Fruit fly (Drosophila melanogaster) whole organism, embryonic: ENCODE data around the gene Strip.

Experiments
- ATbp ChIP-seq: fragments of 200-800 bp; sonication (Bioruptor generic); optimal IDR thresholded peaks from 2 replicates; lab custom pipeline; 2017; ENCODE audit warnings: missing biosample characterization, mild to moderate bottlenecking, missing genetic modification characterization, missing genetic modification reagents
- Atf6 ChIP-seq: fragments of 200-800 bp; sonication (Bioruptor generic); IDR thresholded peaks from 2 replicates; pipeline ENCODE4 v1.3.6; 2022; ENCODE audit warnings: missing biosample characterization, missing genetic modification characterization
- BtbVII ChIP-seq: fragments of 200-800 bp; sonication (Bioruptor generic); optimal IDR thresholded peaks from 3 replicates; lab custom pipeline; 2017; ENCODE audit warnings: missing biosample characterization, mild to moderate bottlenecking, missing genetic modification characterization
- CG10147 ChIP-seq: fragments of 200-800 bp; sonication (Bioruptor generic); optimal IDR thresholded peaks from 2 replicates; lab custom pipeline; 2019; ENCODE audit warnings: missing biosample characterization, mild to moderate bottlenecking, missing genetic modification characterization, moderate library complexity
- CG1024 ChIP-seq: fragments of 200-800 bp; sonication (Bioruptor generic); IDR thresholded peaks from 2 replicates; pipeline ENCODE4 v1.3.6; 2022; ENCODE audit warnings: missing biosample characterization, missing genetic modification characterization
- CG10565 ChIP-seq: fragments of 200-800 bp; sonication (Bioruptor generic); optimal IDR thresholded peaks from 3 replicates; lab custom pipeline; 2016; ENCODE audit warnings: missing biosample characterization, mild to moderate bottlenecking, missing genetic modification characterization
- CG10979 ChIP-seq: fragments of 200-800 bp; sonication (Bioruptor generic); optimal IDR thresholded peaks from 2 replicates; lab custom pipeline; 2018; ENCODE audit warnings: missing biosample characterization, mild to moderate bottlenecking, missing genetic modification characterization, moderate library complexity
- CG11085 ChIP-seq: fragments of 200-800 bp; sonication (Bioruptor generic); IDR thresholded peaks from 2 replicates; pipeline ENCODE4 v1.3.6; 2022; ENCODE audit warnings: missing biosample characterization, missing genetic modification characterization
- CG11398 ChIP-seq: fragments of 200-800 bp; sonication (Bioruptor generic); optimal IDR thresholded peaks from 2 replicates; lab custom pipeline; 2016; ENCODE audit warnings: missing biosample characterization, missing genetic modification characterization
- CG14441 ChIP-seq: fragments of 200-800 bp; sonication (Bioruptor generic); IDR thresholded peaks from 2 replicates; pipeline ENCODE4 v1.3.6; 2022; ENCODE audit warnings: missing biosample characterization, missing genetic modification characterization
- CG14667 ChIP-seq: fragments of 200-800 bp; sonication (Bioruptor generic); IDR thresholded peaks from 2 replicates; pipeline ENCODE4 v1.3.6; 2022; ENCODE audit warnings: missing biosample characterization, missing genetic modification characterization
- CG16863 ChIP-seq: fragments of 200-800 bp; sonication (Bioruptor generic); optimal IDR thresholded peaks from 3 replicates; lab custom pipeline; 2016; ENCODE audit warnings: missing biosample characterization, missing genetic modification characterization
- CG17568 ChIP-seq: fragments of 200-800 bp; sonication (Bioruptor generic); optimal IDR thresholded peaks from 2 replicates; lab custom pipeline; 2018; ENCODE audit warnings: missing biosample characterization, mild to moderate bottlenecking, missing genetic modification characterization, moderate library complexity
- CG18619 ChIP-seq: fragments of 200-800 bp; sonication (Bioruptor generic); optimal IDR thresholded peaks from 3 replicates; lab custom pipeline; 2017; ENCODE audit warnings: missing biosample characterization, mild to moderate bottlenecking, missing genetic modification characterization
- CG2116 ChIP-seq: fragments of 200-800 bp; sonication (Bioruptor generic); optimal IDR thresholded peaks from 3 replicates; lab custom pipeline; 2018; ENCODE audit warnings: missing biosample characterization, mild to moderate bottlenecking, missing genetic modification characterization
- CG2712 ChIP-seq: fragments of 200-800 bp; optimal IDR thresholded peaks from 3 replicates; lab custom pipeline; 2019; ENCODE audit warnings: missing biosample characterization, mild to moderate bottlenecking, missing genetic modification characterization, moderate library complexity
- CG2889 ChIP-seq: fragments of 200-800 bp; sonication (Bioruptor generic); IDR thresholded peaks from 3 replicates; pipeline ENCODE4 v1.3.6; 2022; ENCODE audit warnings: missing biosample characterization, missing genetic modification characterization
- CG30431 ChIP-seq: fragments of 200-800 bp; sonication (Bioruptor generic); optimal IDR thresholded peaks from 2 replicates; lab custom pipeline; 2017; ENCODE audit warnings: missing biosample characterization, missing genetic modification characterization
- CG3726 ChIP-seq: fragments of 200-800 bp; sonication (Bioruptor generic); IDR thresholded peaks from 3 replicates; pipeline ENCODE4, ENCODE4 v1.3.6; 2022; ENCODE audit warnings: missing biosample characterization, missing genetic modification characterization
- CG3838 ChIP-seq: fragments of 200-800 bp; sonication (Bioruptor generic); optimal IDR thresholded peaks from 3 replicates; lab custom pipeline; 2016; ENCODE audit warnings: missing biosample characterization, missing genetic modification characterization
- CG4404 ChIP-seq: fragments of 200-800 bp; sonication (Bioruptor generic); IDR thresholded peaks from 2 replicates; pipeline ENCODE4 v1.3.6; 2022; ENCODE audit warnings: missing biosample characterization, missing genetic modification characterization
- CG6683 ChIP-seq: fragments of 200-800 bp; sonication (Bioruptor generic); optimal IDR thresholded peaks from 2 replicates; lab custom pipeline; 2017; ENCODE audit warnings: missing biosample characterization, mild to moderate bottlenecking, missing genetic modification characterization, missing genetic modification reagents
- CG7786 ChIP-seq: fragments of 200-800 bp; sonication (Bioruptor generic); optimal IDR thresholded peaks from 2 replicates; lab custom pipeline; 2016; ENCODE audit warnings: missing biosample characterization, missing genetic modification characterization
- CG8359 ChIP-seq: fragments of 200-800 bp; sonication (Bioruptor generic); optimal IDR thresholded peaks from 2 replicates; lab custom pipeline; 2017; ENCODE audit warnings: missing biosample characterization, mild to moderate bottlenecking, missing genetic modification characterization, borderline replicate concordance
- Drgx ChIP-seq: fragments of 200-800 bp; sonication (Bioruptor generic); IDR thresholded peaks from 2 replicates; pipeline ENCODE4 v1.3.6; 2022; ENCODE audit warnings: missing biosample characterization, missing genetic modification characterization
- E2f1 ChIP-seq: fragments of 200-800 bp; sonication (Bioruptor generic); IDR thresholded peaks from 2 replicates; pipeline ENCODE4 v1.3.6; 2022; ENCODE audit warnings: missing biosample characterization, missing genetic modification characterization
- Jarid2 ChIP-seq: fragments of 200-800 bp; sonication (Bioruptor generic); optimal IDR thresholded peaks from 3 replicates; lab custom pipeline; 2017; ENCODE audit warnings: mild to moderate bottlenecking, missing biosample characterization, missing genetic modification reagents, missing genetic modification characterization
- NFAT ChIP-seq: fragments of 200-800 bp; sonication (Bioruptor generic); IDR thresholded peaks from 2 replicates; pipeline ENCODE4 v1.3.6; 2022; ENCODE audit warnings: missing biosample characterization, missing genetic modification characterization
- NK7.1 ChIP-seq: fragments of 200-800 bp; sonication (Bioruptor generic); optimal IDR thresholded peaks from 3 replicates; lab custom pipeline; 2016; ENCODE audit warnings: missing biosample characterization, missing genetic modification characterization
- TFAM ChIP-seq: fragments of 200-800 bp; sonication (Bioruptor generic); optimal IDR thresholded peaks from 2 replicates; lab custom pipeline; 2017; ENCODE audit warnings: missing biosample characterization, missing genetic modification characterization, inconsistent platforms
- ase ChIP-seq: fragments of 200-800 bp; sonication (Bioruptor generic); IDR thresholded peaks from 3 replicates; pipeline ENCODE4 v1.3.6; 2022; ENCODE audit warnings: missing biosample characterization, missing genetic modification characterization
- bowl ChIP-seq: fragments of 200-800 bp; sonication (Bioruptor generic); IDR thresholded peaks from 2 replicates; pipeline ENCODE4 v1.3.6; 2022; ENCODE audit warnings: missing biosample characterization, missing genetic modification characterization
- chn ChIP-seq: fragments of 200-800 bp; sonication (Bioruptor generic); optimal IDR thresholded peaks from 2 replicates; lab custom pipeline; 2016; ENCODE audit warnings: missing biosample characterization, missing genetic modification characterization
- cwo ChIP-seq: fragments of 200-800 bp; sonication (Bioruptor generic); optimal IDR thresholded peaks from 3 replicates; lab custom pipeline; 2017; ENCODE audit warnings: missing biosample characterization, missing genetic modification characterization, mild to moderate bottlenecking, moderate library complexity, missing genetic modification reagents
- danr ChIP-seq: fragments of 200-800 bp; sonication (Bioruptor generic); IDR thresholded peaks from 2 replicates; pipeline ENCODE4 v1.3.6; 2022; ENCODE audit warnings: missing biosample characterization, missing genetic modification characterization
- dysf ChIP-seq: fragments of 200-800 bp; sonication (Bioruptor generic); IDR thresholded peaks from 3 replicates; pipeline ENCODE4 v1.3.6; 2022; ENCODE audit warnings: missing biosample characterization, missing genetic modification characterization
- fd3F ChIP-seq: fragments of 200-800 bp; sonication (Bioruptor generic); optimal IDR thresholded peaks from 2 replicates; lab custom pipeline; 2018; ENCODE audit warnings: missing biosample characterization, mild to moderate bottlenecking, missing genetic modification characterization, moderate library complexity
- gem ChIP-seq: fragments of 200-800 bp; sonication (Bioruptor generic); optimal IDR thresholded peaks from 2 replicates; lab custom pipeline; 2019; ENCODE audit warnings: missing biosample characterization, mild to moderate bottlenecking, missing genetic modification characterization, moderate library complexity
- ind ChIP-seq: fragments of 200-800 bp; sonication (Bioruptor generic); optimal IDR thresholded peaks from 3 replicates; lab custom pipeline; 2016; ENCODE audit warnings: missing biosample characterization, missing genetic modification characterization
- klu ChIP-seq: fragments of 200-800 bp; sonication (Bioruptor generic); IDR thresholded peaks from 2 replicates; pipeline ENCODE4 v1.3.6; 2022; ENCODE audit warnings: missing biosample characterization, missing genetic modification characterization
- lola ChIP-seq, 3 experiments: fragments of >200 bp in 2 of 3; fragments of 200-800 bp in 1 of 3; sonication (Bioruptor generic) in 1 of 3; optimal IDR thresholded peaks; 2 replicates each; lab custom pipeline; 2017 to 2019; ENCODE audit warnings: missing biosample characterization in 3 of 3, missing genetic modification characterization in 3 of 3, mild to moderate bottlenecking in 1 of 3, moderate library complexity in 1 of 3
- nom ChIP-seq: fragments of 200-800 bp; sonication (Bioruptor generic); optimal IDR thresholded peaks from 2 replicates; lab custom pipeline; 2017; ENCODE audit warnings: missing biosample characterization, missing genetic modification characterization, mild to moderate bottlenecking, moderate library complexity, missing genetic modification reagents
- oc ChIP-seq: fragments of 200-800 bp; sonication (Bioruptor generic); optimal IDR thresholded peaks from 2 replicates; lab custom pipeline; 2018; ENCODE audit warnings: missing biosample characterization, mild to moderate bottlenecking, missing genetic modification characterization, moderate library complexity
- pan ChIP-seq, 4 experiments: fragments of >200 bp in 3 of 4; fragments of 200-800 bp in 1 of 4; sonication (Bioruptor generic) in 1 of 4; optimal IDR thresholded peaks in 3 of 4; IDR thresholded peaks in 1 of 4; 2 replicates each; pipeline versions ENCODE4 v1.3.6 to Lab custom; 2017 to 2022; ENCODE audit warnings: missing biosample characterization in 2 of 4, missing genetic modification characterization in 2 of 4, mixed read lengths in 1 of 4
- pum ChIP-seq: fragments of 200-800 bp; sonication (Bioruptor generic); optimal IDR thresholded peaks from 2 replicates; lab custom pipeline; 2016; ENCODE audit warnings: missing biosample characterization, missing genetic modification characterization
- schlank ChIP-seq: fragments of 200-800 bp; sonication (Bioruptor generic); optimal IDR thresholded peaks from 2 replicates; lab custom pipeline; 2018; ENCODE audit warnings: missing biosample characterization, mild to moderate bottlenecking, missing genetic modification characterization
- sd ChIP-seq: fragments of 200-800 bp; sonication (Bioruptor generic); optimal IDR thresholded peaks from 3 replicates; lab custom pipeline; 2018; ENCODE audit warnings: missing biosample characterization, mild to moderate bottlenecking, missing genetic modification characterization, moderate library complexity
- sens ChIP-seq: fragments of 200-800 bp; sonication (Bioruptor generic); peaks from one replicate; lab custom pipeline; 2016; ENCODE audit warnings: missing biosample characterization, missing genetic modification characterization
- tgo ChIP-seq: fragments of 200-800 bp; sonication (Bioruptor generic); IDR thresholded peaks from 3 replicates; pipeline ENCODE4 v1.3.6; 2022; ENCODE audit warnings: missing biosample characterization, missing genetic modification characterization
- tio ChIP-seq: fragments of 200-800 bp; sonication (Bioruptor generic); optimal IDR thresholded peaks from 2 replicates; lab custom pipeline; 2017; ENCODE audit warnings: missing biosample characterization, missing genetic modification characterization, inconsistent platforms
- trh ChIP-seq: fragments of 200-800 bp; sonication (Bioruptor generic); optimal IDR thresholded peaks from 2 replicates; lab custom pipeline; 2016; ENCODE audit warnings: missing biosample characterization, missing genetic modification characterization
- unpg ChIP-seq: fragments of 200-800 bp; sonication (Bioruptor generic); optimal IDR thresholded peaks from 3 replicates; lab custom pipeline; 2018; ENCODE audit warnings: missing biosample characterization, mild to moderate bottlenecking, missing genetic modification characterization, moderate library complexity

Strip gene

dm6 chr3L:3288414-3288813, 40.3 kb downstream of the Strip start (continued):
- TF ChIP-seq fd3F: no peak
- 0 out of 2 replicates have a peak, but pooled peaks have one; percentile 44 for TF ChIP-seq CG11085 (GFP tag; lab: Robert Waterston, UW)
- no peak for TF ChIP-seq E2f1
- peak; percentile 67 for TF ChIP-seq CG1024 (GFP tag; lab: Robert Waterston, UW)
- TF ChIP-seq tgo: peak; percentile 36; the same call in 1 of the 3 replicates
- no peak for TF ChIP-seq nom (GFP tag; lab: Kevin White, UChicago)
- peak; percentile 4 for TF ChIP-seq Jarid2
- peak; percentile 57; the same call in 1 of the 3 replicates for TF ChIP-seq ase (GFP tag; lab: Robert Waterston, UW)
- TF ChIP-seq CG2116 (GFP tag; lab: Kevin White, UChicago): no peak
- TF ChIP-seq unpg (GFP tag; lab: Kevin White, UChicago): no peak
- TF ChIP-seq CG14441: peak; percentile 41; the same call in 1 of the 2 replicates
- no peak for TF ChIP-seq CG10565 (GFP tag; lab: Kevin White, UChicago)
- no peak for TF ChIP-seq ATbp (GFP tag; lab: Kevin White, UChicago)
- TF ChIP-seq trh (GFP tag; lab: Kevin White, UChicago): no peak
- no peak for TF ChIP-seq oc
- no peak for TF ChIP-seq CG7786 (GFP tag; lab: Kevin White, UChicago)
- no peak for TF ChIP-seq CG17568 (GFP tag; lab: Kevin White, UChicago)
- no peak for TF ChIP-seq pum (GFP tag; lab: Kevin White, UChicago)
- TF ChIP-seq sd (tag; lab: Kevin White, UChicago): no peak
- peak; percentile 29 for TF ChIP-seq ind (GFP tag; lab: Kevin White, UChicago)
- TF ChIP-seq klu: no peak
- TF ChIP-seq BtbVII: no peak
- TF ChIP-seq schlank (tag; lab: Kevin White, UChicago): no peak
- TF ChIP-seq CG10979 (tag; lab: Kevin White, UChicago): peak; percentile 36
- TF ChIP-seq bowl (GFP tag; lab: Robert Waterston, UW): no peak
- TF ChIP-seq danr: no peak
- TF ChIP-seq NK7.1 (GFP tag; lab: Kevin White, UChicago): no peak
- TF ChIP-seq CG4404 (GFP tag; lab: Robert Waterston, UW): no peak
- TF ChIP-seq CG6683 (GFP tag; lab: Kevin White, UChicago): no peak
- no peak for TF ChIP-seq CG10147
- peak; percentile 47 for TF ChIP-seq CG14667 (GFP tag; lab: Robert Waterston, UW)
- TF ChIP-seq pan (optimal IDR thresholded peaks at IDR 0.05; lab: Kevin White, UChicago): no peak
- TF ChIP-seq pan (GFP tag; optimal IDR thresholded peaks at IDR 0.05 in 1 of 2, IDR thresholded peaks at IDR 0.05 in 1 of 2): peak in 1 of 2 experiments; percentile 48
- no peak for TF ChIP-seq cwo (GFP tag; lab: Kevin White, UChicago)
- no peak for TF ChIP-seq Atf6 (GFP tag; lab: Robert Waterston, UW)
- TF ChIP-seq CG3838 (GFP tag; lab: Kevin White, UChicago): no peak
- no peak for TF ChIP-seq CG18619
- peak; percentile 49 for TF ChIP-seq CG2712 (tag; lab: Kevin White, UChicago)
- no peak for TF ChIP-seq tio (GFP tag; lab: Kevin White, UChicago)
- TF ChIP-seq CG2889: no peak
- 0 out of 3 replicates have a peak, but pooled peaks have one; percentile 43 for TF ChIP-seq CG3726 (GFP tag; lab: Robert Waterston, UW)
- TF ChIP-seq NFAT (GFP tag; lab: Robert Waterston, UW): peak; percentile 84

- TF ChIP-seq TFAM (no peak), Drgx (GFP tag; lab: Robert Waterston, UW) (peak; percentile 14; the same call in 1 of the 2 replicates), CG30431 (GFP tag; lab: Kevin White, UChicago) (no peak), CG16863 (GFP tag; lab: Kevin White, UChicago) (no peak), dysf (no peak), sens (GFP tag; lab: Kevin White, UChicago) (peak; percentile 57), CG8359 (GFP tag; lab: Kevin White, UChicago) (no peak), chn (no peak), gem (tag; lab: Kevin White, UChicago) (peak; percentile 14), CG11398 (GFP tag; lab: Kevin White, UChicago) (no peak), lola (GFP tag; optimal IDR thresholded peaks at IDR 0.05; lab: Kevin White, UChicago) (no peak)
- TF ChIP-seq, all 482 proteins: peak for 3
Measured at dm6 chr3L:3284900-3285299, 43.8 kb downstream of the Strip start.
